Fruit fly (Drosophila melanogaster): ENCODE results near the gene CG2200.

Gene CG2200

DNA sequence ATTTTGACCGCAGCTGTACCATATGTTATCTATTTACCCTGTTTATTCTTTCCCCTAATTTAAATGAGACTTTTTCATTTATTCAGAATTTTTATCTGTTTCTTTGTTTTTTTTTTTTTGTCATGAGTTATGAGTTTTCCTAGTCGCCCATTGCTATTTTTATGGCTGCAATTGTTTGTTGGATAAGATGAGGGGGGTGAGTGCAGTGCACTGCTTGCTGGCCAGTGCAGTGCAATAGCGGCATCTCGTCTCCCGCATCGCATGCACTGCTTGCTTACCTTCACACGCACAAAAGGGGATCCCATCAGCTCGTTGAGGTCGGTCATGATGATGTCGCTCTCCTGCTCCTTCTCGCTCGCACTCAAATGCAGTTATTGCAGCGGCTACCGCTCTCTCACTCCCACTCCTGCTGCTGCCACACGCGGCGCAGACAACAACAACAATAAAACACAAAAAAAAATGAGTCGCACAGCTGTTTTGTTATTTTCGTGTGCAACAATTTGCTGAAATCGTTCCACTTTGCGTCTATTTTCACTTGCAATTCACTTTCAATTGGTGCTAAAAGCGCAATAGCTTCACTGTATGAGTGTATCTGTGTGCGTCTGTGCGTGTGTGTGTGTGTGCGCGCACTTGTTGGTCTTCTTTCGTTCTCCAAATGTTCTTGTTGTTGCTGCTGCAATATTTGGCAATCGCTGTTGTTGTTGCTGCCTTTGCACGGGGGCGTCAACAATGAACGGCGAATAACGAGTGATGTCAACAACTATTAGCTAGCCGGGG, 34.1 kb downstream of the CG2200 start (continued):
- TF ChIP-seq CG2120 (GFP tag; optimal IDR thresholded peaks at IDR 0.05), result no peak
- no peak for TF ChIP-seq vnd (GFP tag; IDR thresholded peaks at IDR 0.05; ENCODE audit: partially characterized antibody)
- no peak for TF ChIP-seq CG11456 (GFP tag; IDR thresholded peaks at IDR 0.05)
- no peak for TF ChIP-seq sima (GFP tag; optimal IDR thresholded peaks at IDR 0.05)
- 0 out of 3 replicates have a peak, but pooled peaks have one; percentile 20 for TF ChIP-seq CG14050 (GFP tag; IDR thresholded peaks at IDR 0.05)
- TF ChIP-seq CG11398 (GFP tag; optimal IDR thresholded peaks at IDR 0.05), result peak; percentile 20
- TF ChIP-seq crp (GFP tag; optimal IDR thresholded peaks at IDR 0.05), result no peak
- peak; percentile 34; the same call in 1 of the 2 replicates for TF ChIP-seq CG14667 (GFP tag; IDR thresholded peaks at IDR 0.05)
- TF ChIP-seq cwo (GFP tag; optimal IDR thresholded peaks at IDR 0.05), result no peak
- no peak for TF ChIP-seq CG8359 (GFP tag; optimal IDR thresholded peaks at IDR 0.05; ENCODE audit: borderline replicate concordance)
- no peak for TF ChIP-seq fd3F (GFP tag; optimal IDR thresholded peaks at IDR 0.05)
- no peak for TF ChIP-seq CG16815 (GFP tag; optimal IDR thresholded peaks at IDR 0.05)
- TF ChIP-seq NC2α (GFP tag; optimal IDR thresholded peaks at IDR 0.05), result peak; percentile 31
- no peak for TF ChIP-seq lola (GFP tag; optimal IDR thresholded peaks at IDR 0.05)
- peak; percentile 37; the same call in 2 of the 3 replicates for TF ChIP-seq row (GFP tag; IDR thresholded peaks at IDR 0.05)
- TF ChIP-seq CG11723 (GFP tag; optimal IDR thresholded peaks at IDR 0.05), result no peak
- no peak for TF ChIP-seq CG17186 (GFP tag; optimal IDR thresholded peaks at IDR 0.05)
- TF ChIP-seq CG34422 (GFP tag; IDR thresholded peaks at IDR 0.05), result 0 out of 3 replicates have a peak, but pooled peaks have one; percentile 39
- no peak for TF ChIP-seq BEAF-32 (GFP tag; optimal IDR thresholded peaks at IDR 0.05)
- TF ChIP-seq B-H1 (GFP tag; IDR thresholded peaks at IDR 0.05), result peak; percentile 37; the same call in 1 of the 3 replicates
- 0 out of 3 replicates have a peak, but pooled peaks have one; percentile 17 for TF ChIP-seq CG17361 (GFP tag; IDR thresholded peaks at IDR 0.05)
- TF ChIP-seq gem (tag; optimal IDR thresholded peaks at IDR 0.05), result peak; percentile 52
- peak; percentile 21 for TF ChIP-seq dmrt11E (tag; optimal IDR thresholded peaks at IDR 0.05)
- peak; percentile 23 for TF ChIP-seq ewg (GFP tag; optimal IDR thresholded peaks at IDR 0.05)
- TF ChIP-seq ttk (GFP tag; IDR thresholded peaks at IDR 0.05), result peak; percentile 29; the same call in 1 of the 2 replicates
- no peak for TF ChIP-seq CG8388 (GFP tag; optimal IDR thresholded peaks at IDR 0.05)
- TF ChIP-seq Sox102F (GFP tag; optimal IDR thresholded peaks at IDR 0.05), result peak; percentile 46
- no peak for TF ChIP-seq CG10543 (GFP tag; optimal IDR thresholded peaks at IDR 0.05)
- no peak for TF ChIP-seq sug (tag; optimal IDR thresholded peaks at IDR 0.05)
- peak; percentile 84 for TF ChIP-seq Blimp-1 (GFP tag; optimal IDR thresholded peaks at IDR 0.05)
- TF ChIP-seq Fer3 (tag; optimal IDR thresholded peaks at IDR 0.05), result no peak
- TF ChIP-seq CG3163 (GFP tag; optimal IDR thresholded peaks at IDR 0.05), result peak; percentile 28
- TF ChIP-seq ase (GFP tag; IDR thresholded peaks at IDR 0.05), result peak; percentile 46; the same call in 1 of the 3 replicates
- TF ChIP-seq Atf6 (GFP tag; IDR thresholded peaks at IDR 0.05), result no peak
- no peak for TF ChIP-seq CG6654 (GFP tag; optimal IDR thresholded peaks at IDR 0.05)
- no peak for TF ChIP-seq Lim3 (GFP tag; IDR thresholded peaks at IDR 0.05)
- TF ChIP-seq CG4404 (GFP tag; IDR thresholded peaks at IDR 0.05), result no peak
- peak; percentile 8 for TF ChIP-seq CG8944 (GFP tag; optimal IDR thresholded peaks at IDR 0.05)
- TF ChIP-seq hth (optimal IDR thresholded peaks at IDR 0.05), result no peak
- no peak for TF ChIP-seq Jarid2 (GFP tag; optimal IDR thresholded peaks at IDR 0.05)
- no peak for TF ChIP-seq tup (GFP tag; optimal IDR thresholded peaks at IDR 0.05)
- TF ChIP-seq CG7987 (GFP tag; optimal IDR thresholded peaks at IDR 0.05), result no peak
- no peak for TF ChIP-seq sim (GFP tag; IDR thresholded peaks at IDR 0.05)
- peak; percentile 45; the same call in 1 of the 3 replicates for TF ChIP-seq otp (GFP tag; IDR thresholded peaks at IDR 0.05)
- TF ChIP-seq sens-2 (GFP tag; IDR thresholded peaks at IDR 0.05), result peak; percentile 16; the same call in 1 of the 2 replicates
- TF ChIP-seq tgo (GFP tag; IDR thresholded peaks at IDR 0.05), result peak; percentile 34; the same call in 1 of the 3 replicates
- TF ChIP-seq unpg (GFP tag; optimal IDR thresholded peaks at IDR 0.05), result peak; percentile 28
- TF ChIP-seq CG7839 (tag; optimal IDR thresholded peaks at IDR 0.05), result peak; percentile 24

Data from whole organism, embryonic.